Fruit fly (Drosophila melanogaster): Measurements from ENCODE around the gene CG31524.

CG31524 gene

DNA sequence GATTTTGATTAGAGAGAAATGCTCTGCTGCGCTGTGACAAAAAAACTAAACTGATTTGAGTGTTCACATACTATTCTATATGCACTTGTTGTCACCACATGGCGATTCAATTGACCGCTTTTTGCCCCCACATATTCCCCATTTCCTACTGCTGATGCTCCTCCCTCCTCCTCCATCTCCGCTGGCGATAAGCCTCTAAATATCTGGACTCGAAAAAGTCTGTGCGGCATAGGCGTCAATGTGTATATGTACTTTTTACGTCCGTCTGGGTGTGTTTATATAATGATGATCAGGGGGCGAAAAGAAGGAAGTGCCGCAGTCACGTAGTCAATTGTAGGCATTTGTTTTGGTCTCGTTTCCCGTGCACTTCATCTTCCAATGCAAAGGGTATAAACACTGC is 47.6 kb downstream of the CG31524 start (continued):
- no peak for TF ChIP-seq dan (GFP tag; IDR thresholded peaks at IDR 0.05)
- TF ChIP-seq HLH4C (GFP tag; IDR thresholded peaks at IDR 0.05; ENCODE audit: partially characterized antibody), result no peak
- no peak for TF ChIP-seq zen2 (GFP tag; IDR thresholded peaks at IDR 0.05; ENCODE audit: partially characterized antibody)
- TF ChIP-seq z (GFP tag; IDR thresholded peaks at IDR 0.05), result 0 out of 3 replicates have a peak, but pooled peaks have one; percentile 30
- TF ChIP-seq CG6765 (GFP tag; optimal IDR thresholded peaks at IDR 0.05), result no peak
- no peak for TF ChIP-seq Sox100B (GFP tag; optimal IDR thresholded peaks at IDR 0.05)
- no peak for TF ChIP-seq Mes4 (GFP tag; optimal IDR thresholded peaks at IDR 0.05)
- no peak for TF ChIP-seq trem (tag; optimal IDR thresholded peaks at IDR 0.05)
- no peak for TF ChIP-seq sim (GFP tag; IDR thresholded peaks at IDR 0.05)
- no peak for TF ChIP-seq gce (GFP tag; IDR thresholded peaks at IDR 0.05)
- no peak for TF ChIP-seq CG10267 (tag; optimal IDR thresholded peaks at IDR 0.05)
- no peak for TF ChIP-seq nau (GFP tag; optimal IDR thresholded peaks at IDR 0.05)
- TF ChIP-seq her (GFP tag; optimal IDR thresholded peaks at IDR 0.05), result no peak
- no peak for TF ChIP-seq CG16779 (GFP tag; IDR thresholded peaks at IDR 0.05)
- TF ChIP-seq nerfin-2 (GFP tag; IDR thresholded peaks at IDR 0.05; ENCODE audit: partially characterized antibody), result no peak
- TF ChIP-seq Stat92E (GFP tag; optimal IDR thresholded peaks at IDR 0.05), result no peak
- no peak for TF ChIP-seq stwl (tag; optimal IDR thresholded peaks at IDR 0.05)
- no peak for TF ChIP-seq Fer1 (GFP tag; optimal IDR thresholded peaks at IDR 0.05)
- TF ChIP-seq CG10321 (GFP tag; IDR thresholded peaks at IDR 0.05), result no peak
- peak; percentile 10 for TF ChIP-seq sd (tag; optimal IDR thresholded peaks at IDR 0.05)
- no peak for TF ChIP-seq CG8924 (tag; optimal IDR thresholded peaks at IDR 0.05)
- no peak for TF ChIP-seq Xbp1 (GFP tag; optimal IDR thresholded peaks at IDR 0.05)
- no peak for TF ChIP-seq CG4617 (GFP tag; optimal IDR thresholded peaks at IDR 0.05; ENCODE audit: borderline replicate concordance)
- TF ChIP-seq Dek (tag; optimal IDR thresholded peaks at IDR 0.05), result no peak
- TF ChIP-seq ato (GFP tag; IDR thresholded peaks at IDR 0.05; ENCODE audit: partially characterized antibody), result peak; percentile 33; the same call in 1 of the 2 replicates
- TF ChIP-seq Doc3 (GFP tag; IDR thresholded peaks at IDR 0.05; ENCODE audit: partially characterized antibody), result no peak
- no peak for TF ChIP-seq knrl (GFP tag; IDR thresholded peaks at IDR 0.05; ENCODE audit: partially characterized antibody)
- no peak for TF ChIP-seq CG1832 (GFP tag; optimal IDR thresholded peaks at IDR 0.05)
- no peak for TF ChIP-seq sna (GFP tag; IDR thresholded peaks at IDR 0.05; ENCODE audit: partially characterized antibody)
- no peak for TF ChIP-seq mld (GFP tag; IDR thresholded peaks at IDR 0.05; ENCODE audit: partially characterized antibody)
- TF ChIP-seq Hsf (GFP tag; optimal IDR thresholded peaks at IDR 0.05), result no peak
- no peak for TF ChIP-seq CG17361 (GFP tag; IDR thresholded peaks at IDR 0.05)
- TF ChIP-seq CG15601 (tag; optimal IDR thresholded peaks at IDR 0.05), result no peak
- no peak for TF ChIP-seq CG7839 (tag; optimal IDR thresholded peaks at IDR 0.05)
- TF ChIP-seq sug (tag; optimal IDR thresholded peaks at IDR 0.05), result no peak
- TF ChIP-seq CG18476 (GFP tag; optimal IDR thresholded peaks at IDR 0.05), result no peak
- TF ChIP-seq ro (GFP tag; IDR thresholded peaks at IDR 0.05), result no peak
- no peak for TF ChIP-seq jigr1 (GFP tag; IDR thresholded peaks at IDR 0.05)
- no peak for TF ChIP-seq CG17568 (GFP tag; optimal IDR thresholded peaks at IDR 0.05)
- peak in 1 of 2 experiments; percentile 95 for TF ChIP-seq Pdp1 (GFP tag; optimal IDR thresholded peaks at IDR 0.05)
- no peak for TF ChIP-seq mirr (GFP tag; optimal IDR thresholded peaks at IDR 0.05)
- TF ChIP-seq CG30431 (GFP tag; optimal IDR thresholded peaks at IDR 0.05), result no peak
- TF ChIP-seq E2f2 (GFP tag; IDR thresholded peaks at IDR 0.05), result no peak
- TF ChIP-seq fd96Cb (tag; optimal IDR thresholded peaks at IDR 0.05), result no peak
- no peak for TF ChIP-seq CG11093 (GFP tag; IDR thresholded peaks at IDR 0.05)
- TF ChIP-seq crol (GFP tag; IDR thresholded peaks at IDR 0.05), result peak; percentile 75
- TF ChIP-seq org-1 (GFP tag; optimal IDR thresholded peaks at IDR 0.05), result no peak
- no peak for TF ChIP-seq BEAF-32 (GFP tag; optimal IDR thresholded peaks at IDR 0.05)
- no peak for TF ChIP-seq CG10959 (GFP tag; IDR thresholded peaks at IDR 0.05)
- TF ChIP-seq pita (GFP tag; optimal IDR thresholded peaks at IDR 0.05), result no peak

Data from whole organism, embryonic.